Worm (Caenorhabditis elegans): ENCODE measurements around the gene math-24.

math-24 gene

DNA sequence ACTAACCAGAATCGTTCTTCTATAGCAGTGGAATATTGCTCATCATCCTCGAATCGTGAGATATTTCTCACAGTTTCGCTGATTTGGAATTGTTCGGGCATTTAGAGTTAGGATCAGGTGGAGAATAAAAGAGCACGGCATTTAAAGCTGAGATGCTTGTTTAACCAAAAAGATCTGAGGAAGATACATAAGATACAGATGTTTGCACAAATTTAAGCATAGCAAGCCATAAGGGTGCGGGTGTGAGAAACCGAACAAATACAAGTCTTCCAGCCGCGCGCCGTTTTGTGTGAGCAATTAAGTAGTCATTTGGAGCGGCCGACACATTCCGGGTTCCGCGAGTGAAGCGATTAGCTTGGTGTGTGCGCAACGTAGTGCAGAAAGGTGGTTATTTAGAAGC, 13.7 kb upstream of the math-24 start, which contains the start of gene math-7:
TSS of gene math-7 (minus strand) at position 101 of the 400 bp plus-strand sequence.
- TF ChIP-seq ceh-13 (GFP tag; optimal IDR thresholded peaks at IDR 0.05) (no peak), aly-1 (tag; optimal IDR thresholded peaks at IDR 0.05) (no peak), hnd-1 (tag; optimal IDR thresholded peaks at IDR 0.05) (no peak), hmbx-1 (tag; optimal IDR thresholded peaks at IDR 0.05) (no peak), ets-7 (tag; optimal IDR thresholded peaks at IDR 0.05) (no peak), pes-1 (GFP tag; IDR thresholded peaks at IDR 0.05) (no peak), F13C5.2 (tag; optimal IDR thresholded peaks at IDR 0.05) (no peak), tra-4 (tag; optimal IDR thresholded peaks at IDR 0.05) (no peak), sea-1 (GFP tag; conservative IDR thresholded peaks at IDR 0.05) (no peak), flt-1 (GFP tag; IDR thresholded peaks at IDR 0.05) (no peak), hmg-4 (GFP tag; optimal IDR thresholded peaks at IDR 0.05) (no peak), ceh-36 (tag; optimal IDR thresholded peaks at IDR 0.05) (no peak), ama-1 (optimal IDR thresholded peaks at IDR 0.05) (no peak)

ce11 chrII:1889071-1889470, 11.0 kb upstream of the math-24 start, which contains the start of gene math-8:
math-8 (minus strand) TSS chrII:1889171.
- TF ChIP-seq ceh-36 (tag; optimal IDR thresholded peaks at IDR 0.05), result no peak
- TF ChIP-seq tbx-37 (GFP tag; conservative IDR thresholded peaks at IDR 0.05), result no peak
- no peak for TF ChIP-seq ceh-13 (GFP tag; optimal IDR thresholded peaks at IDR 0.05)
- TF ChIP-seq aly-1 (tag; optimal IDR thresholded peaks at IDR 0.05), result no peak
- no peak for TF ChIP-seq scrt-1 (GFP tag; IDR thresholded peaks at IDR 0.05)
- TF ChIP-seq sea-1 (GFP tag; conservative IDR thresholded peaks at IDR 0.05), result no peak
- TF ChIP-seq hnd-1 (tag; optimal IDR thresholded peaks at IDR 0.05), result no peak
- no peak for TF ChIP-seq ets-7 (tag; optimal IDR thresholded peaks at IDR 0.05)
- no peak for TF ChIP-seq tbx-11 (GFP tag; IDR thresholded peaks at IDR 0.05)
- no peak for TF ChIP-seq pes-1 (GFP tag; IDR thresholded peaks at IDR 0.05)
- no peak for TF ChIP-seq flt-1 (GFP tag; IDR thresholded peaks at IDR 0.05)
- no peak for TF ChIP-seq B0310.2 (tag; optimal IDR thresholded peaks at IDR 0.05)
- TF ChIP-seq hmbx-1 (tag; optimal IDR thresholded peaks at IDR 0.05), result no peak
- no peak for TF ChIP-seq ama-1 (optimal IDR thresholded peaks at IDR 0.05)
- TF ChIP-seq hmg-4 (GFP tag; optimal IDR thresholded peaks at IDR 0.05), result no peak
- no peak for TF ChIP-seq tra-4 (tag; optimal IDR thresholded peaks at IDR 0.05)
- TF ChIP-seq F13C5.2 (tag; optimal IDR thresholded peaks at IDR 0.05), result no peak

ce11 chrII:1890682-1891081, 9.4 kb upstream of the math-24 start, which contains the start of gene math-9:
math-9 (minus strand) TSS chrII:1890782.
- TF ChIP-seq sea-1 (GFP tag; conservative IDR thresholded peaks at IDR 0.05) (no peak), ceh-13 (GFP tag; optimal IDR thresholded peaks at IDR 0.05) (no peak), tbx-37 (GFP tag; conservative IDR thresholded peaks at IDR 0.05) (no peak), aly-1 (tag; optimal IDR thresholded peaks at IDR 0.05) (no peak), hmg-4 (GFP tag; optimal IDR thresholded peaks at IDR 0.05) (no peak), ceh-36 (tag; optimal IDR thresholded peaks at IDR 0.05) (no peak), ets-7 (tag; optimal IDR thresholded peaks at IDR 0.05) (no peak), tra-4 (tag; optimal IDR thresholded peaks at IDR 0.05) (no peak), F13C5.2 (tag; optimal IDR thresholded peaks at IDR 0.05) (no peak), tbx-11 (GFP tag; IDR thresholded peaks at IDR 0.05) (no peak), scrt-1 (GFP tag; IDR thresholded peaks at IDR 0.05) (no peak), ama-1 (optimal IDR thresholded peaks at IDR 0.05) (no peak), hmbx-1 (tag; optimal IDR thresholded peaks at IDR 0.05) (no peak), B0310.2 (tag; optimal IDR thresholded peaks at IDR 0.05) (no peak), hnd-1 (tag; optimal IDR thresholded peaks at IDR 0.05) (no peak), flt-1 (GFP tag; IDR thresholded peaks at IDR 0.05) (no peak), pes-1 (GFP tag; IDR thresholded peaks at IDR 0.05) (no peak)

DNA sequence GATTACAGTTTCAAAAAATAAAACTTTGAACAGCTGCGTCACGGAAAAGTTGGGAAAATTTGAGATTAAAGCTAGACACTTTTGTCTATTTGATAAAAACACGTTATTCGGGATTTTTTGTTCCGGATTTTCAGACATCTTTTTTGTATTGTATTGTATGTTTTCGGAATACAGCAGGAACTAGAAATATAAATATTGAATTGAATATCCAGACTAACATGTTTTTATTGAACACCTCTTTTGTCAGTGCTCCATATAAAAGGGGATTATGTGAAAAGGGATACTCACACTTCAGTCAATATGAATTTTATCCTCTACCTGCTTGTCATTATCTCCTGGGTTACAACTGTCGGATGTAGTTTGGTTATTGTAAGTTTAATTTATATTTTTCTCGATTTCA, 6.1 kb upstream of the math-24 start, which contains the start of gene C16C4.1:
TSS of gene C16C4.1 (plus strand) at position 301 of the 400 bp plus-strand sequence.
- TF ChIP-seq B0310.2 (tag; optimal IDR thresholded peaks at IDR 0.05) (no peak), tbx-37 (GFP tag; conservative IDR thresholded peaks at IDR 0.05) (no peak), sea-1 (GFP tag; conservative IDR thresholded peaks at IDR 0.05) (no peak), tbx-11 (GFP tag; IDR thresholded peaks at IDR 0.05) (no peak), hmg-4 (GFP tag; optimal IDR thresholded peaks at IDR 0.05) (no peak), ama-1 (optimal IDR thresholded peaks at IDR 0.05) (no peak), ceh-36 (tag; optimal IDR thresholded peaks at IDR 0.05) (no peak), hnd-1 (tag; optimal IDR thresholded peaks at IDR 0.05) (no peak), ceh-13 (GFP tag; optimal IDR thresholded peaks at IDR 0.05) (no peak), flt-1 (GFP tag; IDR thresholded peaks at IDR 0.05) (no peak), ets-7 (tag; optimal IDR thresholded peaks at IDR 0.05) (no peak), hmbx-1 (tag; optimal IDR thresholded peaks at IDR 0.05) (no peak)

DNA sequence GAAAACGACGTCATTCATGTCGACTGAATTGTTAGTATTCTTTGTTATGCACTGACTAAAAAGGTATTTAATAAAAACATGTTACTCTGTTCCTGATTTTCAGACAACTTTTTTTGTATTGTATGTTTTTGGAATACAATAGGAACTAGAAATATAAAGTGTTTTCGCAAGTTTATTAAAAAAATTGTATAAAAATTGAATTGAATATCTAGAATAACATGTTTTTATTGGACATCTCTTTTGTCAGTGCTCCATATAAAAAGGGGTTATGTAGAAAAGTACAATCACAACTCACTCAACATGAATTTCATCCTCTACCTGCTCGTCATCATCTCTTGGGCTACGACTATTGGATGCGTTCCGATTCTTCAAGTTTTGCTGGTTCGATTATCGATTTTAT, 4.8 kb upstream of the math-24 start, which contains the start of gene C46F9.5:
TSS of gene C46F9.5 (plus strand) at position 301 of the 400 bp plus-strand sequence.
- no peak for TF ChIP-seq scrt-1 (GFP tag; IDR thresholded peaks at IDR 0.05)

ce11 chrII:1895762-1896161, 4.3 kb upstream of the math-24 start, which contains the start of gene math-25:
math-25 (plus strand) TSS chrII:1896062.
- no peak for TF ChIP-seq tbx-37 (GFP tag; conservative IDR thresholded peaks at IDR 0.05)

- TF ChIP-seq ceh-13 (GFP tag; optimal IDR thresholded peaks at IDR 0.05) (no peak), ets-7 (tag; optimal IDR thresholded peaks at IDR 0.05) (no peak), B0310.2 (tag; optimal IDR thresholded peaks at IDR 0.05) (no peak), ceh-36 (tag; optimal IDR thresholded peaks at IDR 0.05) (no peak), tbx-11 (GFP tag; IDR thresholded peaks at IDR 0.05) (no peak), tra-4 (tag; optimal IDR thresholded peaks at IDR 0.05) (no peak), F13C5.2 (tag; optimal IDR thresholded peaks at IDR 0.05) (no peak)
These were observed 2.1 kb upstream of the math-24 start, which contains the start of gene C46F9.6 for ce11 chrII:1897936-1898335. C46F9.6 (plus strand) TSS chrII:1898236.

ce11 chrII:1901981-1902380, 1.9 kb downstream of the math-24 start, which contains the start of gene math-23:
math-23 (plus strand) TSS chrII:1902281.
- TF ChIP-seq ceh-36 (tag; optimal IDR thresholded peaks at IDR 0.05) (no peak), tbx-11 (GFP tag; IDR thresholded peaks at IDR 0.05) (no peak), ets-7 (tag; optimal IDR thresholded peaks at IDR 0.05) (no peak)
